Fruit fly (Drosophila melanogaster): ENCODE measurements around the gene Rac1.

Rac1 gene

DNA sequence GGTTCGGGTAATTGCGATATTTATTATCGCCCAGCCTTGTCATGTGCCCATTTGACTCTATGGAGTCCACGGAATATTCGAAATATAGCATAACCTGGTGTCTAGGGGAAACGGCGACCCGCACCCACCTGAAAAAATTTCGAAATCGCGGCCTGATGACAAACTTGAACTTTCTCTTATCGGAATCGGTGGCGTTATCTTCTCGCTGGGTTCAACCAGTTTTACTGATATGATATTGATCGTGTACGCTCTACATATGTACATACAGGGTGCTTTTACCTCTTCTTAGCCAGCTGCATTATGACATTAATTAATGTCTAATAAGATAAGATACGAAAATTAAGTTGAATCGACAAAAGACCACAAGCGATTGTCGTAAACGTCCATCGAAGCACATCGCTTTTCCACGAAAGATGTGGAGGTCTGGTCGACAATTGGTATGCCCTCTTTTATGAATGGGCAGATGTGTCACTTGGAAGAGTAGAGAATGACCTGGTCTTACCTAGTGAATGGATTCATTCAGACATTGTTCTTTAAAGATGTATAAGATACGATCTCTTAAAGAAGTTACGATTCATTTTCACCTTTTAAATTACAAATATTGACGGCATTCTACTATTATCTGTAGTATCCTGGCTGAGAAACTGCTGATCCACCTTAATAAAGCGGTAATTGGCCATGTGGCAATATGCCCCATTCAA lies 17.9 kb upstream of the Rac1 start:
- TF ChIP-seq ey (GFP tag; optimal IDR thresholded peaks at IDR 0.05) (peak; percentile 52), fru (GFP tag; optimal IDR thresholded peaks at IDR 0.05) (peak; percentile 30), woc (GFP tag; optimal IDR thresholded peaks at IDR 0.05) (no peak), Abd-B (GFP tag; optimal IDR thresholded peaks at IDR 0.05) (no peak), Dfd (GFP tag; optimal IDR thresholded peaks at IDR 0.05) (no peak), Jra (GFP tag; optimal IDR thresholded peaks at IDR 0.05) (no peak), HLH106 (tag; optimal IDR thresholded peaks at IDR 0.05) (peak; percentile 6), foxo (GFP tag; optimal IDR thresholded peaks at IDR 0.05) (peak in 1 of 2 experiments; percentile 55), h (GFP tag; optimal IDR thresholded peaks at IDR 0.05) (peak; percentile 39), Dif (GFP tag; optimal IDR thresholded peaks at IDR 0.05; ENCODE audit: partially characterized antibody) (no peak), Hr78 (GFP tag; optimal IDR thresholded peaks at IDR 0.05) (peak; percentile 5), dmrt93B (GFP tag; optimal IDR thresholded peaks at IDR 0.05) (no peak), tai (GFP tag; optimal IDR thresholded peaks at IDR 0.05) (no peak), br (GFP tag; optimal IDR thresholded peaks at IDR 0.05) (peak; percentile 20), jim (GFP tag; optimal IDR thresholded peaks at IDR 0.05) (no peak), rgr (GFP tag; optimal IDR thresholded peaks at IDR 0.05) (peak; percentile 19), Rel (GFP tag; optimal IDR thresholded peaks at IDR 0.05) (no peak), Rel (tag; optimal IDR thresholded peaks at IDR 0.05) (no peak), Vsx2 (GFP tag; optimal IDR thresholded peaks at IDR 0.05; ENCODE audit: partially characterized antibody) (no peak)

DNA sequence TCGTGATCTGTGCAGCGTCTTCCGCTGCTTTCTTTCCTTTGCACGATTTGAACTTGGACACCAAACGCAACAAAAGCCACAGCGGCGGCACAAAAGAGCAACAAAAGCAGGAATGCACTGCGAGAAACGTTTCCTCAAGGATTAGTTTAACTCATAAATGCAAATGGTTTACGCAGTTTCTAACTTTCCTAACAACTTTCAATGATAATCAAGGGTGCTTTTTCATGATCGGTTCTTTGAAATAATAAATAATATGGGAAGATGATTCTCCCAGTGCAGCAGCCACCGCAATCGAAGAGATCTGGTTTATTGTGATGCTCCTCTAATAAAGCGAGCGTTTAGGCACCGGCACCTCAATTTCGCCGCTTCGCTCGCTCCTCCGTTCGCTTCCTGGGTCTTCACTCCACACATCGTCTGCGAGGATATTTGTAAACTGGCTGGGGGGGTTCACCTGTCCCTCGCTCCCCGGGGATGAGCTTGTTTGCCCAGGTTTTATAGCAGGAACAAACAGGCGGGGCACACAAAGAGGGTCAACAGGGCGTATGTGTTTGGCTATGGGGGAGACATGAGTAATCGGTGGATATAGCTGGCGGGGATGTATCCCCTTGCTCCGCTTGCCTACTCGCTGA lies 16.7 kb upstream of the Rac1 start:
- no peak for TF ChIP-seq jim (GFP tag; optimal IDR thresholded peaks at IDR 0.05)
- TF ChIP-seq Dif (GFP tag; optimal IDR thresholded peaks at IDR 0.05; ENCODE audit: partially characterized antibody): peak; percentile 38
- no peak for TF ChIP-seq N (GFP tag; optimal IDR thresholded peaks at IDR 0.05)
- peak; percentile 96 for TF ChIP-seq HLH106 (tag; optimal IDR thresholded peaks at IDR 0.05)
- peak; percentile 94 for TF ChIP-seq CG32264 (GFP tag; optimal IDR thresholded peaks at IDR 0.05)
- peak; percentile 93 to 98 for TF ChIP-seq foxo (GFP tag; optimal IDR thresholded peaks at IDR 0.05)
- TF ChIP-seq dmrt93B (GFP tag; optimal IDR thresholded peaks at IDR 0.05): peak; percentile 92
- TF ChIP-seq Mio (GFP tag; optimal IDR thresholded peaks at IDR 0.05): peak; percentile 77
- peak; percentile 96 for TF ChIP-seq psq (GFP tag; optimal IDR thresholded peaks at IDR 0.05)
- TF ChIP-seq OdsH (GFP tag; optimal IDR thresholded peaks at IDR 0.05): peak; percentile 97
- no peak for TF ChIP-seq Vsx2 (GFP tag; optimal IDR thresholded peaks at IDR 0.05; ENCODE audit: partially characterized antibody)
- peak; percentile 98 for TF ChIP-seq h (GFP tag; optimal IDR thresholded peaks at IDR 0.05)
- TF ChIP-seq rgr (GFP tag; optimal IDR thresholded peaks at IDR 0.05): peak; percentile 97
- TF ChIP-seq Abd-B (GFP tag; optimal IDR thresholded peaks at IDR 0.05): no peak
- peak; percentile 98 for TF ChIP-seq ey (GFP tag; optimal IDR thresholded peaks at IDR 0.05)
- peak; percentile 97 for TF ChIP-seq woc (GFP tag; optimal IDR thresholded peaks at IDR 0.05)
- peak; percentile 97 for TF ChIP-seq Hnf4 (GFP tag; optimal IDR thresholded peaks at IDR 0.05)
- TF ChIP-seq dl (GFP tag; optimal IDR thresholded peaks at IDR 0.05; ENCODE audit: insufficient read depth in 1 of 2, partially characterized antibody in 2 of 2): no peak
- peak; percentile 86 for TF ChIP-seq CG9705 (GFP tag; optimal IDR thresholded peaks at IDR 0.05)
- peak; percentile 49 for TF ChIP-seq sv (GFP tag; optimal IDR thresholded peaks at IDR 0.05)
- peak; percentile 83 for TF ChIP-seq Hr83 (GFP tag; optimal IDR thresholded peaks at IDR 0.05; ENCODE audit: poor library complexity, severe bottlenecking)
- peak; percentile 97 for TF ChIP-seq Sp1 (GFP tag; optimal IDR thresholded peaks at IDR 0.05)
- peak; percentile 95 for TF ChIP-seq Rel (GFP tag; optimal IDR thresholded peaks at IDR 0.05)
- TF ChIP-seq Rel (tag; optimal IDR thresholded peaks at IDR 0.05): peak; percentile 79
- no peak for TF ChIP-seq usp (GFP tag; optimal IDR thresholded peaks at IDR 0.05)
- peak; percentile 98 for TF ChIP-seq br (GFP tag; optimal IDR thresholded peaks at IDR 0.05)
- peak; percentile 98 for TF ChIP-seq fru (GFP tag; optimal IDR thresholded peaks at IDR 0.05)
- TF ChIP-seq GATAd (GFP tag; optimal IDR thresholded peaks at IDR 0.05): peak; percentile 76
- TF ChIP-seq brk (GFP tag; optimal IDR thresholded peaks at IDR 0.05): no peak
- no peak for TF ChIP-seq lola (GFP tag; optimal IDR thresholded peaks at IDR 0.05)
- TF ChIP-seq pan (optimal IDR thresholded peaks at IDR 0.05): no peak
- peak; percentile 88 for TF ChIP-seq dsf (GFP tag; optimal IDR thresholded peaks at IDR 0.05; ENCODE audit: borderline replicate concordance)
- TF ChIP-seq sage (GFP tag; optimal IDR thresholded peaks at IDR 0.05): no peak
- TF ChIP-seq Jra (GFP tag; optimal IDR thresholded peaks at IDR 0.05): peak; percentile 94

Data from whole organism, wandering third instar larva.